Worm (Caenorhabditis elegans): Measurements from ENCODE around the gene F53A2.9.

- TF ChIP-seq fos-1 (tag; optimal IDR thresholded peaks at IDR 0.05) (no peak), mbf-1 (tag; optimal IDR thresholded peaks at IDR 0.05) (no peak), ama-1 (optimal IDR thresholded peaks at IDR 0.05) (no peak), nhr-237 (tag; optimal IDR thresholded peaks at IDR 0.05) (no peak), C34F6.9 (tag; optimal IDR thresholded peaks at IDR 0.05) (no peak)
These were observed 17.9 kb downstream of the F53A2.9 start, which contains the start of gene nud-1 for ce11 chrIII:13341275-13341626.
